Worm (Caenorhabditis elegans) whole organism, midembryonic: ENCODE data around the gene F26F12.4.

Experiments
- T22C8.4 ChIP-seq: fragments of 200-800 bp; sonication (Bioruptor generic); IDR thresholded peaks from 2 replicates; pipeline ENCODE4 v1.3.6; 2022; ENCODE audit warnings: missing genetic modification characterization, missing compliant biosample characterization
- cog-1 ChIP-seq: sonication (generic microtip); optimal IDR thresholded peaks from 2 replicates; lab custom pipeline; 2016; ENCODE audit warnings: missing genetic modification characterization, missing compliant biosample characterization
- flt-1 ChIP-seq: fragments of 200-800 bp; sonication (Bioruptor generic); IDR thresholded peaks from 2 replicates; pipeline ENCODE4 v1.3.6; 2022; ENCODE audit warnings: missing genetic modification characterization, missing compliant biosample characterization
- klf-2 ChIP-seq: fragments of 200-800 bp; sonication (Bioruptor generic); conservative IDR thresholded peaks from 2 replicates; pipeline ENCODE4 v1.3.6; 2022; ENCODE audit warnings: missing genetic modification reagents, missing genetic modification characterization, missing compliant biosample characterization
- med-1 ChIP-seq: sonication (generic microtip); optimal IDR thresholded peaks from 2 replicates; lab custom pipeline; 2017; ENCODE audit warnings: missing genetic modification characterization, mild to moderate bottlenecking, missing compliant biosample characterization, antibody characterized with exemption, missing genetic modification reagents; ENCODE audit not compliant: insufficient read depth
- tab-1 ChIP-seq: fragments of 200-800 bp; sonication (Bioruptor generic); IDR thresholded peaks from 2 replicates; pipeline ENCODE4 v1.3.6; 2022; ENCODE audit warnings: missing genetic modification characterization, missing compliant biosample characterization
- ztf-23 ChIP-seq: fragments of 200-800 bp; sonication (Bioruptor generic); IDR thresholded peaks from 2 replicates; pipeline ENCODE4 v1.3.6; 2022; ENCODE audit warnings: missing genetic modification reagents, missing genetic modification characterization, missing compliant biosample characterization
- ztf-29 ChIP-seq: fragments of 200-800 bp; sonication (Bioruptor generic); IDR thresholded peaks from 2 replicates; pipeline ENCODE4 v1.3.6; 2022; ENCODE audit warnings: missing genetic modification reagents, missing genetic modification characterization, missing compliant biosample characterization

- TF ChIP-seq flt-1 (no peak), ztf-23 (GFP tag; lab: Robert Waterston, UW) (no peak), klf-2 (GFP tag; lab: Robert Waterston, UW) (no peak), cog-1 (tag; lab: Kevin White, UChicago) (no peak), T22C8.4 (no peak), ztf-29 (GFP tag; lab: Robert Waterston, UW) (no peak), tab-1 (GFP tag; lab: Robert Waterston, UW) (no peak), med-1 (GFP tag; lab: Kevin White, UChicago) (no peak)
Measured at ce11 chrV:5835397-5835796, 33.7 kb downstream of the F26F12.4 start.
